Worm (Caenorhabditis elegans) whole organism, L3 larva: Measurements from ENCODE around the gene gtap-2.

ENCODE experiments used
- ceh-82 ChIP-seq: fragments of 150-350 bp; optimal IDR thresholded peaks from 2 replicates; lab custom pipeline; 2014; ENCODE audit warnings: missing biosample characterization, missing genetic modification characterization
- fkh-10 ChIP-seq: sonication (generic microtip); optimal IDR thresholded peaks from 2 replicates; lab custom pipeline; 2017; ENCODE audit warnings: missing biosample characterization, missing genetic modification reagents, missing genetic modification characterization
- lsy-12 ChIP-seq: sonication (generic microtip); optimal IDR thresholded peaks from 2 replicates; lab custom pipeline; 2016; ENCODE audit warnings: mild to moderate bottlenecking, missing genetic modification characterization, missing compliant biosample characterization
- nfya-1 ChIP-seq: sonication (generic microtip); optimal IDR thresholded peaks from 2 replicates; lab custom pipeline; 2017; ENCODE audit warnings: missing genetic modification characterization, mild to moderate bottlenecking, missing compliant biosample characterization, antibody characterized with exemption, moderate library complexity; ENCODE audit not compliant: insufficient read depth
- nhr-237 ChIP-seq: fragments of 150-350 bp; optimal IDR thresholded peaks from 2 replicates; lab custom pipeline; 2014; ENCODE audit warnings: missing biosample characterization, missing genetic modification characterization
- pha-4 ChIP-seq: fragments of 150-350 bp; optimal IDR thresholded peaks from 2 replicates; lab custom pipeline; 2014; ENCODE audit warnings: missing biosample characterization, missing genetic modification reagents, missing genetic modification characterization
- unc-39 ChIP-seq: sonication (generic microtip); optimal IDR thresholded peaks from 4 replicates; lab custom pipeline; 2017; ENCODE audit warnings: missing biosample characterization, missing genetic modification characterization
- unc-62 ChIP-seq: fragments of 150-350 bp; sonication (generic microtip); optimal IDR thresholded peaks from 4 replicates; lab custom pipeline; 2014; ENCODE audit warnings: missing biosample characterization, missing genetic modification reagents, missing genetic modification characterization
- zag-1 ChIP-seq: fragments of 150-350 bp; optimal IDR thresholded peaks from 2 replicates; lab custom pipeline; 2014; ENCODE audit warnings: missing biosample characterization, missing genetic modification characterization

- no peak for TF ChIP-seq lsy-12 (tag; lab: Kevin White, UChicago)
- no peak for TF ChIP-seq fkh-10 (GFP tag; lab: Kevin White, UChicago)
- TF ChIP-seq pha-4 (tag; lab: Kevin White, UChicago), result no peak
- TF ChIP-seq zag-1, result no peak
- no peak for TF ChIP-seq unc-39 (tag; lab: Kevin White, UChicago)
- TF ChIP-seq nhr-237 (tag; lab: Kevin White, UChicago), result no peak
- no peak for TF ChIP-seq unc-62
- TF ChIP-seq ceh-82 (tag; lab: Kevin White, UChicago), result no peak
- peak; percentile 21 for TF ChIP-seq nfya-1 (tag; lab: Kevin White, UChicago)
These were observed 16.9 kb downstream of the gtap-2 start, which contains the start of gene ZK632.9 for ce11 chrIII:9825073-9825828.
